Worm (Caenorhabditis elegans): ENCODE data around the gene epic-1.

The epic-1 gene

ce11 chrIV:17470096-17470602 lies 1.6 kb downstream of the epic-1 start, which contains the start of gene F11E6.4:
Gene F11E6.4, minus strand, starts transcription at chrIV:17470354.
- no peak for TF ChIP-seq drap-1 (GFP tag; optimal IDR thresholded peaks at IDR 0.05)
- no peak for TF ChIP-seq mep-1 (tag; optimal IDR thresholded peaks at IDR 0.05)
- TF ChIP-seq elt-1 (tag; optimal IDR thresholded peaks at IDR 0.05; ENCODE audit: borderline replicate concordance, insufficient read depth), result no peak
- no peak for TF ChIP-seq hlh-1 (tag; optimal IDR thresholded peaks at IDR 0.05)
- no peak for TF ChIP-seq flh-1 (GFP tag; optimal IDR thresholded peaks at IDR 0.05)
- no peak for TF ChIP-seq bed-3 (GFP tag; optimal IDR thresholded peaks at IDR 0.05)

DNA sequence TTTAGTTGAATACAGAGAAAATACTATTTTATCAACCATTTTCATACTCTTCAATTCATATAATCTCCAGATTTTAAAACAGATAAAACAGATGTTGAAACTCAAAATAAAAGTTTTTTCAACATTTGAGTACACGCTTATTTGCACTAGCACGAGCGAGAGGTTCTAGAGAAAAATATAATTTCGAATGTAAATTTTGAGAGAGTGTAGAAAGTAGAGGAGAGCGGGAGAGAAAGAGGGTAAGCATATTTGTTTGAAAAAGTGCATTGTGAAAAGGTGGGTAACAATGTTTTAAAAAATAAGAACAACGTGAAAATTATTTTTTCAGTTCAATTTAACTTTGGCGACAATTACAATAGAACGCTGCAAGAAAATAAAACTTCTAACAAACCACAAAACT lies 3.9 kb downstream of the epic-1 start:
- peak; percentile 18 for TF ChIP-seq unc-120 (tag; optimal IDR thresholded peaks at IDR 0.05; ENCODE audit: poor library complexity, severe bottlenecking)
- TF ChIP-seq snpc-4 (tag; optimal IDR thresholded peaks at IDR 0.05), result no peak
- TF ChIP-seq ceh-43 (GFP tag; optimal IDR thresholded peaks at IDR 0.05), result no peak
- TF ChIP-seq ces-1 (GFP tag; optimal IDR thresholded peaks at IDR 0.05), result peak; percentile 74

ce11 chrIV:17467325-17467724 lies 4.4 kb downstream of the epic-1 start, which contains the start of gene elo-2:
Gene elo-2, minus strand, starts transcription at chrIV:17467408.
- no peak for TF ChIP-seq M03D4.4 (tag; optimal IDR thresholded peaks at IDR 0.05)
- TF ChIP-seq ceh-39 (tag; optimal IDR thresholded peaks at IDR 0.05), result no peak
- no peak for TF ChIP-seq pha-4 (tag; optimal IDR thresholded peaks at IDR 0.05)
- TF ChIP-seq nhr-2 (tag; optimal IDR thresholded peaks at IDR 0.05), result no peak
- TF ChIP-seq nhr-28 (tag; optimal IDR thresholded peaks at IDR 0.05), result no peak
- no peak for TF ChIP-seq snpc-4 (tag; optimal IDR thresholded peaks at IDR 0.05)
- TF ChIP-seq tbx-8 (GFP tag; optimal IDR thresholded peaks at IDR 0.05), result no peak
- TF ChIP-seq bed-3 (GFP tag; optimal IDR thresholded peaks at IDR 0.05), result no peak
- no peak for TF ChIP-seq lin-13 (tag; optimal IDR thresholded peaks at IDR 0.05)
- TF ChIP-seq nhr-12 (tag; optimal IDR thresholded peaks at IDR 0.05), result no peak
- no peak for TF ChIP-seq ztf-11 (tag; optimal IDR thresholded peaks at IDR 0.05)
- TF ChIP-seq elt-1 (tag; optimal IDR thresholded peaks at IDR 0.05; ENCODE audit: borderline replicate concordance, insufficient read depth), result no peak
- no peak for TF ChIP-seq ces-1 (GFP tag; optimal IDR thresholded peaks at IDR 0.05)
- TF ChIP-seq mep-1 (tag; optimal IDR thresholded peaks at IDR 0.05), result no peak
- no peak for TF ChIP-seq lin-32 (GFP tag; optimal IDR thresholded peaks at IDR 0.05)
- TF ChIP-seq unc-39 (tag; optimal IDR thresholded peaks at IDR 0.05), result no peak
- TF ChIP-seq elt-3 (tag; optimal IDR thresholded peaks at IDR 0.05), result no peak
- TF ChIP-seq zip-8 (tag; optimal IDR thresholded peaks at IDR 0.05), result no peak
- no peak for TF ChIP-seq blmp-1 (tag; optimal IDR thresholded peaks at IDR 0.05)

- TF ChIP-seq nhr-2 (tag; optimal IDR thresholded peaks at IDR 0.05) (no peak), nhr-76 (tag; optimal IDR thresholded peaks at IDR 0.05) (no peak), lin-13 (tag; optimal IDR thresholded peaks at IDR 0.05) (no peak), ztf-11 (tag; optimal IDR thresholded peaks at IDR 0.05) (no peak), nhr-28 (tag; optimal IDR thresholded peaks at IDR 0.05) (no peak), ham-2 (GFP tag; optimal IDR thresholded peaks at IDR 0.05) (no peak), lin-32 (GFP tag; optimal IDR thresholded peaks at IDR 0.05) (no peak), nhr-237 (tag; optimal IDR thresholded peaks at IDR 0.05) (no peak), nhr-12 (tag; optimal IDR thresholded peaks at IDR 0.05) (no peak), unc-120 (tag; optimal IDR thresholded peaks at IDR 0.05; ENCODE audit: poor library complexity, severe bottlenecking) (no peak), ceh-43 (GFP tag; optimal IDR thresholded peaks at IDR 0.05) (no peak), blmp-1 (tag; optimal IDR thresholded peaks at IDR 0.05) (no peak), snpc-4 (tag; optimal IDR thresholded peaks at IDR 0.05) (no peak), elt-1 (tag; optimal IDR thresholded peaks at IDR 0.05; ENCODE audit: borderline replicate concordance, insufficient read depth) (no peak), tbx-8 (GFP tag; optimal IDR thresholded peaks at IDR 0.05) (no peak), mep-1 (tag; optimal IDR thresholded peaks at IDR 0.05) (no peak), sem-2 (GFP tag; optimal IDR thresholded peaks at IDR 0.05) (no peak), pha-4 (tag; optimal IDR thresholded peaks at IDR 0.05) (no peak)
These were observed 5.8 kb downstream of the epic-1 start, which contains the start of gene F11E6.6 for ce11 chrIV:17465886-17466285. Gene F11E6.6, minus strand, starts transcription at chrIV:17465986.

DNA sequence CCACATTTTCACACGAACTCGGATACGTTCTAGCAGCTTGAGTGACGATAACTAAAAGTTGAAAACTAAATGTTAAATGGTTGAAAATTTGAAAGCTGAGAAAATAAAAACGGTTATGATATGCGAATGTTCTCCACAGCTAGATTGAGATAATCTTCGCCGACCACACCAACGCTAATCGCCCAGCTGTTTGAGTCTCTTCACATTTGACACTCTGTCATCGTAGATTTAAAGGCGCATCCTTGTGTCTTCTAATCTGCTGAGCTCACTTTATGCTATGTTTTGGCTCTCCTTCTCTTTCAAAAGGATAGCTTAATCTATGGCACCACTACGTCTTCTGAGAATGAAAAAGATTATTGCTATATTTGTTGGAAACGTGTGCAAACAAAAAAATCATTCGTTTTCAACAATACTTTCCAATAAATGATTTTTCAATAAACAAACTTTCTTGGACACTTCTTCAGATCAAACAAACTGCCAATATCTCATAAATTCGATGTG lies 8.6 kb downstream of the epic-1 start, which contains the start of gene F11E6.10:
F11E6.10 (minus strand) TSS at position 51 of the 501 bp plus-strand sequence.
- no peak for TF ChIP-seq tbx-8 (GFP tag; optimal IDR thresholded peaks at IDR 0.05)
- TF ChIP-seq elt-3 (tag; optimal IDR thresholded peaks at IDR 0.05), result no peak
- no peak for TF ChIP-seq lin-32 (GFP tag; optimal IDR thresholded peaks at IDR 0.05)
- TF ChIP-seq nhr-12 (tag; optimal IDR thresholded peaks at IDR 0.05), result no peak
- TF ChIP-seq blmp-1 (tag; optimal IDR thresholded peaks at IDR 0.05), result no peak
- no peak for TF ChIP-seq pha-4 (tag; optimal IDR thresholded peaks at IDR 0.05)
- TF ChIP-seq sptf-1 (tag; optimal IDR thresholded peaks at IDR 0.05), result no peak
- TF ChIP-seq nhr-237 (tag; optimal IDR thresholded peaks at IDR 0.05), result no peak

Measured in whole organism, mixed stage, embryonic.